Worm (Caenorhabditis elegans): ENCODE measurements around the gene ugt-56.

- TF ChIP-seq nhr-237 (tag; optimal IDR thresholded peaks at IDR 0.05) (no peak), lsy-2 (tag; optimal IDR thresholded peaks at IDR 0.05) (no peak), nhr-28 (tag; optimal IDR thresholded peaks at IDR 0.05) (no peak), unc-120 (tag; optimal IDR thresholded peaks at IDR 0.05; ENCODE audit: poor library complexity, severe bottlenecking) (no peak), snpc-4 (tag; optimal IDR thresholded peaks at IDR 0.05) (no peak), hlh-1 (tag; optimal IDR thresholded peaks at IDR 0.05) (no peak), ham-2 (GFP tag; optimal IDR thresholded peaks at IDR 0.05) (no peak), nhr-12 (tag; optimal IDR thresholded peaks at IDR 0.05) (no peak), lin-32 (GFP tag; optimal IDR thresholded peaks at IDR 0.05) (no peak), unc-62 (GFP tag; optimal IDR thresholded peaks at IDR 0.05) (no peak), zip-8 (tag; optimal IDR thresholded peaks at IDR 0.05) (no peak), bed-3 (GFP tag; optimal IDR thresholded peaks at IDR 0.05) (no peak)
These were observed 3.4 kb upstream of the ugt-56 start, which contains the start of gene T04H1.12 for ce11 chrV:12255343-12255742.

Measured in whole organism, mixed stage, embryonic.